Fruit fly (Drosophila melanogaster) whole organism, embryonic: ENCODE results near the gene CG32248.

Source experiments
- CG10321 ChIP-seq: fragments of 200-800 bp; sonication (Bioruptor generic); IDR thresholded peaks from 2 replicates; pipeline ENCODE4 v1.3.6; 2022; ENCODE audit warnings: missing biosample characterization, missing genetic modification characterization
- CG10462 ChIP-seq: fragments of 200-800 bp; sonication (Bioruptor generic); optimal IDR thresholded peaks from 2 replicates; lab custom pipeline; 2016; ENCODE audit warnings: missing biosample characterization, missing genetic modification characterization
- CG11456 ChIP-seq: fragments of 200-800 bp; sonication (Bioruptor generic); IDR thresholded peaks from 3 replicates; pipeline ENCODE4 v1.3.6; 2022; ENCODE audit warnings: missing biosample characterization, missing genetic modification characterization
- CG11504 ChIP-seq: fragments of 200-800 bp; sonication (Bioruptor generic); optimal IDR thresholded peaks from 3 replicates; lab custom pipeline; 2019; ENCODE audit warnings: missing biosample characterization, mild to moderate bottlenecking, missing genetic modification characterization, moderate library complexity
- CG11696 ChIP-seq: fragments of 200-800 bp; sonication (Bioruptor generic); IDR thresholded peaks from 2 replicates; pipeline ENCODE4 v1.3.6; 2022; ENCODE audit warnings: missing biosample characterization, missing genetic modification characterization
- CG12071 ChIP-seq: fragments of 200-800 bp; sonication (Bioruptor generic); optimal IDR thresholded peaks from 3 replicates; lab custom pipeline; 2018; ENCODE audit warnings: missing biosample characterization, mild to moderate bottlenecking, missing genetic modification characterization
- CG12104 ChIP-seq: fragments of 200-800 bp; sonication (Bioruptor generic); optimal IDR thresholded peaks from 3 replicates; lab custom pipeline; 2016; ENCODE audit warnings: missing biosample characterization, missing genetic modification characterization
- CG12219 ChIP-seq: fragments of 200-800 bp; sonication (Bioruptor generic); optimal IDR thresholded peaks from 3 replicates; lab custom pipeline; 2018; ENCODE audit warnings: missing biosample characterization, mild to moderate bottlenecking, missing genetic modification characterization
- CG13894 ChIP-seq: fragments of 200-800 bp; sonication (Bioruptor generic); optimal IDR thresholded peaks from 3 replicates; lab custom pipeline; 2018; ENCODE audit warnings: missing biosample characterization, mild to moderate bottlenecking, missing genetic modification characterization, moderate library complexity
- CG14014 ChIP-seq: fragments of 200-800 bp; sonication (Bioruptor generic); IDR thresholded peaks from 2 replicates; pipeline ENCODE4 v1.3.6; 2022; ENCODE audit warnings: missing biosample characterization, missing genetic modification characterization
- CG15514 ChIP-seq: fragments of 200-800 bp; sonication (Bioruptor generic); optimal IDR thresholded peaks from 3 replicates; lab custom pipeline; 2017; ENCODE audit warnings: missing biosample characterization, missing genetic modification characterization, mild to moderate bottlenecking, moderate library complexity, missing genetic modification reagents
- CG32532 ChIP-seq: fragments of 200-800 bp; sonication (Bioruptor generic); IDR thresholded peaks from 2 replicates; pipeline ENCODE4 v1.3.6; 2022; ENCODE audit warnings: missing biosample characterization, missing genetic modification characterization
- CG34224 ChIP-seq: fragments of 200-800 bp; sonication (Bioruptor generic); IDR thresholded peaks from 3 replicates; pipeline ENCODE4 v1.3.6; 2022; ENCODE audit warnings: missing biosample characterization, missing genetic modification characterization; ENCODE audit not compliant: partially characterized antibody
- CG3726 ChIP-seq: fragments of 200-800 bp; sonication (Bioruptor generic); IDR thresholded peaks from 3 replicates; pipeline ENCODE4, ENCODE4 v1.3.6; 2022; ENCODE audit warnings: missing biosample characterization, missing genetic modification characterization
- CG4360 ChIP-seq: fragments of 200-800 bp; sonication (Bioruptor generic); IDR thresholded peaks from 2 replicates; pipeline ENCODE4 v1.3.6; 2022; ENCODE audit warnings: missing biosample characterization, missing genetic modification characterization
- Deaf1 ChIP-seq: fragments of 200-800 bp; optimal IDR thresholded peaks from 3 replicates; lab custom pipeline; 2019; ENCODE audit warnings: missing biosample characterization, mild to moderate bottlenecking, missing genetic modification characterization, moderate library complexity
- HHEX ChIP-seq: fragments of 200-800 bp; sonication (Bioruptor generic); optimal IDR thresholded peaks from 3 replicates; lab custom pipeline; 2017; ENCODE audit warnings: missing biosample characterization, mild to moderate bottlenecking, missing genetic modification characterization, missing genetic modification reagents
- HLHmδ ChIP-seq: fragments of 200-800 bp; sonication (Bioruptor generic); optimal IDR thresholded peaks from 2 replicates; lab custom pipeline; 2018; ENCODE audit warnings: missing biosample characterization, mild to moderate bottlenecking, missing genetic modification characterization, moderate library complexity
- PHDP ChIP-seq: fragments of 200-800 bp; sonication (Bioruptor generic); optimal IDR thresholded peaks from 3 replicates; lab custom pipeline; 2018; ENCODE audit warnings: missing biosample characterization, mild to moderate bottlenecking, missing genetic modification characterization, moderate library complexity
- TFAM ChIP-seq: fragments of 200-800 bp; sonication (Bioruptor generic); optimal IDR thresholded peaks from 2 replicates; lab custom pipeline; 2017; ENCODE audit warnings: missing biosample characterization, missing genetic modification characterization, inconsistent platforms
- Trl ChIP-seq, 3 experiments: fragments of >200 bp in 2 of 3; fragments of 200-800 bp in 1 of 3; sonication (Bioruptor generic) in 1 of 3; optimal IDR thresholded peaks; 2 replicates in 1 of 3; 3 replicates in 2 of 3; lab custom pipeline; 2016 to 2017; ENCODE audit warnings: missing biosample characterization in 1 of 3, missing genetic modification characterization in 1 of 3
- Usf ChIP-seq: fragments of 200-800 bp; sonication (Bioruptor generic); optimal IDR thresholded peaks from 2 replicates; lab custom pipeline; 2017; ENCODE audit warnings: missing genotype, missing biosample characterization, missing genetic modification characterization
- cas ChIP-seq: fragments of 200-800 bp; sonication (Bioruptor generic); IDR thresholded peaks from 2 replicates; pipeline ENCODE4 v1.3.6; 2022; ENCODE audit warnings: missing biosample characterization, missing genetic modification characterization
- cg ChIP-seq: fragments of 200-800 bp; sonication (Bioruptor generic); optimal IDR thresholded peaks from 3 replicates; lab custom pipeline; 2019; ENCODE audit warnings: missing biosample characterization, mild to moderate bottlenecking, missing genetic modification characterization, moderate library complexity
- chinmo ChIP-seq: fragments of 200-800 bp; sonication (Bioruptor generic); IDR thresholded peaks from 4 replicates; pipeline ENCODE4 v1.3.6; 2022; ENCODE audit warnings: missing biosample characterization, missing genetic modification characterization; ENCODE audit not compliant: partially characterized antibody
- ci ChIP-seq: fragments of 200-800 bp; sonication (Bioruptor generic); IDR thresholded peaks from 3 replicates; pipeline ENCODE4 v1.3.6; 2022; ENCODE audit warnings: missing biosample characterization, missing genetic modification characterization
- esg ChIP-seq: fragments of 200-800 bp; sonication (Bioruptor generic); conservative IDR thresholded peaks from 2 replicates; pipeline ENCODE4 v1.3.6; 2022; ENCODE audit warnings: missing biosample characterization, missing genetic modification characterization
- ewg ChIP-seq: fragments of 200-800 bp; sonication (Bioruptor generic); optimal IDR thresholded peaks from 3 replicates; lab custom pipeline; 2017; ENCODE audit warnings: mild to moderate bottlenecking, missing biosample characterization, missing genetic modification reagents, missing genetic modification characterization
- ind ChIP-seq: fragments of 200-800 bp; sonication (Bioruptor generic); optimal IDR thresholded peaks from 3 replicates; lab custom pipeline; 2016; ENCODE audit warnings: missing biosample characterization, missing genetic modification characterization
- klu ChIP-seq: fragments of 200-800 bp; sonication (Bioruptor generic); IDR thresholded peaks from 2 replicates; pipeline ENCODE4 v1.3.6; 2022; ENCODE audit warnings: missing biosample characterization, missing genetic modification characterization
- kni ChIP-seq: fragments of 200-800 bp; sonication (Bioruptor generic); optimal IDR thresholded peaks from 3 replicates; lab custom pipeline; 2017; ENCODE audit warnings: mild to moderate bottlenecking, missing biosample characterization, missing genetic modification reagents, missing genetic modification characterization
- org-1 ChIP-seq: fragments of 200-800 bp; sonication (Bioruptor generic); optimal IDR thresholded peaks from 2 replicates; lab custom pipeline; 2017; ENCODE audit warnings: missing biosample characterization, missing genetic modification characterization
- scrt ChIP-seq: fragments of 200-800 bp; sonication (Bioruptor generic); optimal IDR thresholded peaks from 2 replicates; lab custom pipeline; 2018; ENCODE audit warnings: missing biosample characterization, mild to moderate bottlenecking, missing genetic modification characterization, moderate library complexity
- sd ChIP-seq: fragments of 200-800 bp; sonication (Bioruptor generic); optimal IDR thresholded peaks from 3 replicates; lab custom pipeline; 2018; ENCODE audit warnings: missing biosample characterization, mild to moderate bottlenecking, missing genetic modification characterization, moderate library complexity
- so ChIP-seq: fragments of 200-800 bp; sonication (Bioruptor generic); IDR thresholded peaks from 3 replicates; pipeline ENCODE4 v1.3.6; 2022; ENCODE audit warnings: missing biosample characterization, missing genetic modification characterization
- twi ChIP-seq: fragments of 200-800 bp; optimal IDR thresholded peaks from 2 replicates; lab custom pipeline; 2019; ENCODE audit warnings: missing biosample characterization, mild to moderate bottlenecking, missing genetic modification characterization, moderate library complexity

Gene CG32248

dm6 chr3L:4431111-4431730, 40.3 kb upstream of the CG32248 start:
- no peak for TF ChIP-seq ci (GFP tag; lab: Robert Waterston, UW)
- no peak for TF ChIP-seq org-1 (GFP tag; lab: Kevin White, UChicago)
- TF ChIP-seq so (GFP tag; lab: Robert Waterston, UW) = no peak
- no peak for TF ChIP-seq CG11504 (tag; lab: Kevin White, UChicago)
- no peak for TF ChIP-seq CG10462 (GFP tag; lab: Kevin White, UChicago)
- peak; percentile 50 for TF ChIP-seq kni (GFP tag; lab: Kevin White, UChicago)
- TF ChIP-seq HLHmδ (GFP tag; lab: Kevin White, UChicago) = peak; percentile 28
- no peak for TF ChIP-seq PHDP
- TF ChIP-seq Usf (GFP tag; lab: Kevin White, UChicago) = no peak
- 0 out of 2 replicates have a peak, but pooled peaks have one; percentile 38 for TF ChIP-seq cas (GFP tag; lab: Robert Waterston, UW)
- TF ChIP-seq chinmo (GFP tag; lab: Robert Waterston, UW) = 0 out of 4 replicates have a peak, but pooled peaks have one; percentile 12
- TF ChIP-seq Deaf1 (tag; lab: Kevin White, UChicago) = peak; percentile 55
- no peak for TF ChIP-seq CG12104 (GFP tag; lab: Kevin White, UChicago)
- TF ChIP-seq CG14014 (GFP tag; lab: Robert Waterston, UW) = no peak
- peak; percentile 58 for TF ChIP-seq cg (GFP tag; lab: Kevin White, UChicago)
- TF ChIP-seq CG13894 (tag; lab: Kevin White, UChicago) = peak; percentile 83
- TF ChIP-seq CG10321 (GFP tag; lab: Robert Waterston, UW) = peak; percentile 50; the same call in 1 of the 2 replicates
- TF ChIP-seq twi (tag; lab: Kevin White, UChicago) = no peak
- TF ChIP-seq scrt (GFP tag; lab: Kevin White, UChicago) = peak; percentile 35
- TF ChIP-seq klu (GFP tag; lab: Robert Waterston, UW) = no peak
- no peak for TF ChIP-seq CG11696 (GFP tag; lab: Robert Waterston, UW)
- TF ChIP-seq CG4360 (GFP tag; lab: Robert Waterston, UW) = no peak
- no peak for TF ChIP-seq esg (GFP tag; lab: Robert Waterston, UW)
- TF ChIP-seq ind (GFP tag; lab: Kevin White, UChicago) = no peak
- 0 out of 3 replicates have a peak, but pooled peaks have one; percentile 37 for TF ChIP-seq CG11456 (GFP tag; lab: Robert Waterston, UW)
- no peak for TF ChIP-seq CG12071 (GFP tag; lab: Kevin White, UChicago)
- no peak for TF ChIP-seq CG15514 (GFP tag; lab: Kevin White, UChicago)
- TF ChIP-seq CG12219 (GFP tag; lab: Kevin White, UChicago) = no peak
- TF ChIP-seq Trl (optimal IDR thresholded peaks at IDR 0.05; lab: Kevin White, UChicago) = peak in 1 of 2 experiments; percentile 18
- TF ChIP-seq Trl (GFP tag; optimal IDR thresholded peaks at IDR 0.05; lab: Kevin White, UChicago) = no peak
- no peak for TF ChIP-seq HHEX
- TF ChIP-seq CG3726 = 0 out of 3 replicates have a peak, but pooled peaks have one; percentile 29
- peak; percentile 34 for TF ChIP-seq ewg
- TF ChIP-seq CG32532 (GFP tag; lab: Robert Waterston, UW) = 0 out of 2 replicates have a peak, but pooled peaks have one; percentile 7

DNA sequence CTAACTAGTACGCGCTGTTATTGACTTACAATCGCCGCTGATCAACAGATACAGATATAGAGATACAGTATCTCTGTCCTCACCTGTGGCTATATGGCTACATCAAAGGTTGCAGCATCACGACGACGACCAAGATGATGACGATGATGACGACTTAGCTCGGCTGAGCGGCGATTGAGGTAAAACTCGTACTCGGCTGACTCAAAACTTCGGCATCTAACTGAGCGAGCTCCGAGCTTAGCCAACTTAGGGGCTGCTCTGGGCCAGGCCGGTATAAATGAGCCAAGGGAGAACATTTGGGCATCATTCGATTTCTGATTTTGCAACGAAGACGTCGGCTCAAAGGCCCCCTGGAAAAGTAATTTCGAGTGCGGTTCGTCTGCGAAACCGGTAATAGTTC, 35.1 kb upstream of the CG32248 start, which contains the start of gene CG15021:
TSS of gene CG15021 (plus strand) at position 301 of the 400 bp plus-strand sequence.
- 0 out of 3 replicates have a peak, but pooled peaks have one; percentile 22 for TF ChIP-seq CG34224 (GFP tag; lab: Robert Waterston, UW)
- TF ChIP-seq TFAM (GFP tag; lab: Kevin White, UChicago) = no peak
- peak; percentile 12 for TF ChIP-seq sd (tag; lab: Kevin White, UChicago)
- peak; percentile 57 for TF ChIP-seq Deaf1 (tag; lab: Kevin White, UChicago)
